Worm (Caenorhabditis elegans) whole organism, early embryonic: ENCODE data around the gene act-5.

Experiments used
- B0310.2 ChIP-seq: sonication (generic microtip); optimal IDR thresholded peaks from 2 replicates; lab custom pipeline; 2016; ENCODE audit warnings: mild to moderate bottlenecking, missing genetic modification characterization, missing compliant biosample characterization
- F13C5.2 ChIP-seq: sonication (generic microtip); optimal IDR thresholded peaks from 2 replicates; lab custom pipeline; 2017; ENCODE audit warnings: mild to moderate bottlenecking, missing genetic modification characterization, inconsistent platforms, missing compliant biosample characterization
- ama-1 ChIP-seq: fragments of 150-350 bp; optimal IDR thresholded peaks from 2 replicates; lab custom pipeline; 2014
- ceh-13 ChIP-seq: fragments of 200-800 bp; sonication (Bioruptor generic); optimal IDR thresholded peaks from 2 replicates; lab custom pipeline; 2018; ENCODE audit warnings: mild to moderate bottlenecking, missing genetic modification characterization, missing compliant biosample characterization
- ets-7 ChIP-seq: sonication (generic microtip); optimal IDR thresholded peaks from 2 replicates; lab custom pipeline; 2016; ENCODE audit warnings: missing genotype, missing genetic modification characterization, missing compliant biosample characterization
- flt-1 ChIP-seq: fragments of 200-800 bp; sonication (Bioruptor generic); IDR thresholded peaks from 2 replicates; pipeline ENCODE4 v1.3.6; 2022; ENCODE audit warnings: missing genetic modification characterization, missing compliant biosample characterization
- scrt-1 ChIP-seq: fragments of 200-800 bp; sonication (Bioruptor generic); IDR thresholded peaks from 2 replicates; pipeline ENCODE4 v1.3.6; 2022; ENCODE audit warnings: missing genetic modification characterization, missing compliant biosample characterization
- sea-1 ChIP-seq: fragments of 200-800 bp; sonication (Bioruptor generic); conservative IDR thresholded peaks from 2 replicates; pipeline ENCODE4 v1.3.6; 2022; ENCODE audit warnings: missing genetic modification characterization, missing compliant biosample characterization
- tbx-11 ChIP-seq: fragments of 200-800 bp; sonication (Bioruptor generic); IDR thresholded peaks from 2 replicates; pipeline ENCODE4 v1.3.6; 2022; ENCODE audit warnings: missing genetic modification characterization, missing compliant biosample characterization

DNA sequence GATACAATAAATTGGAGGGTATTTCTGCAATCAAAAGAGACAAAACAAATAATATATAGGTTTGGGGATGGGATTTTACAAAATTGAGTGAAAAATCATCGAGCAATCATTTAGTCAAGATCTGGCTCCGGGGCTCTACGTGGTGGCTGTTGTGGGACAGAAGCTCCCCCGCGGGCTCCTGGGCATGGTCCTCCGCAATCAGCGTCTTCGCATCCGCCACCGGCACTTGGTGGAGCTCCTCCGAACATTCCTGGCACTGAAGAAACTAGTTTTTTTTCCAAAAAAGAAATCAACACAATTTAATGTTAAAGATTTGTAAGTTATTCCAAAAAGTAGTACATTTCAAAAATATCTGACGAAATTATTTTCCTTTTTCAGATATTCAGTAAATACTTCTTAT is 8.9 kb upstream of the act-5 start:
- TF ChIP-seq sea-1 (GFP tag; lab: Robert Waterston, UW) (no peak), ama-1 (lab: Kevin White, UChicago) (no peak), F13C5.2 (no peak), scrt-1 (GFP tag; lab: Robert Waterston, UW) (no peak), B0310.2 (no peak), flt-1 (GFP tag; lab: Robert Waterston, UW) (no peak), ets-7 (tag; lab: Kevin White, UChicago) (no peak), ceh-13 (GFP tag; lab: Kevin White, UChicago) (no peak), tbx-11 (GFP tag; lab: Robert Waterston, UW) (no peak)
